Worm (Caenorhabditis elegans) whole organism, L2 larva: ENCODE measurements around the gene srt-16.

Experiments used
- C34F6.9 ChIP-seq: fragments of 150-350 bp; optimal IDR thresholded peaks from 2 replicates; lab custom pipeline; 2014; ENCODE audit warnings: missing biosample characterization, missing genetic modification characterization
- F13H6.1 ChIP-seq: sonication (generic microtip); optimal IDR thresholded peaks from 2 replicates; lab custom pipeline; 2016; ENCODE audit warnings: missing genetic modification characterization, missing compliant biosample characterization
- Y55F3AM.14 ChIP-seq: fragments of 200-800 bp; sonication (Bioruptor generic); optimal IDR thresholded peaks from 2 replicates; lab custom pipeline; 2018; ENCODE audit warnings: mild to moderate bottlenecking, missing genetic modification characterization, missing compliant biosample characterization
- ZK546.5 ChIP-seq: sonication (generic microtip); optimal IDR thresholded peaks from 2 replicates; lab custom pipeline; 2017; ENCODE audit warnings: missing biosample characterization, missing genetic modification characterization
- alr-1 ChIP-seq: fragments of 150-350 bp; optimal IDR thresholded peaks from 2 replicates; lab custom pipeline; 2014; ENCODE audit warnings: missing biosample characterization, missing genetic modification characterization
- aly-2 ChIP-seq: fragments of 150-350 bp; optimal IDR thresholded peaks from 2 replicates; lab custom pipeline; 2014; ENCODE audit warnings: missing biosample characterization, missing genetic modification characterization
- ama-1 ChIP-seq: fragments of 150-350 bp; optimal IDR thresholded peaks from 2 replicates; lab custom pipeline; 2018; ENCODE audit warnings: inconsistent platforms
- blmp-1 ChIP-seq: sonication (generic microtip); optimal IDR thresholded peaks from 2 replicates; lab custom pipeline; 2017; ENCODE audit warnings: missing genetic modification characterization, mild to moderate bottlenecking, missing compliant biosample characterization, antibody characterized with exemption, moderate library complexity; ENCODE audit not compliant: insufficient read depth
- ceh-82 ChIP-seq: fragments of 150-350 bp; optimal IDR thresholded peaks from 2 replicates; lab custom pipeline; 2014; ENCODE audit warnings: missing biosample characterization, missing genetic modification characterization
- egl-27 ChIP-seq: sonication (generic microtip); optimal IDR thresholded peaks from 3 replicates; lab custom pipeline; 2017; ENCODE audit warnings: missing biosample characterization, missing genetic modification reagents, missing genetic modification characterization
- elt-1 ChIP-seq: fragments of 150-350 bp; optimal IDR thresholded peaks from 2 replicates; lab custom pipeline; 2014; ENCODE audit warnings: missing biosample characterization, missing genetic modification characterization
- elt-3 ChIP-seq: sonication (generic microtip); optimal IDR thresholded peaks from 2 replicates; lab custom pipeline; 2017; ENCODE audit warnings: missing biosample characterization, missing genetic modification characterization
- fos-1 ChIP-seq: fragments of 150-350 bp; optimal IDR thresholded peaks from 2 replicates; lab custom pipeline; 2014; ENCODE audit warnings: missing biosample characterization, missing genetic modification characterization
- gmeb-1 ChIP-seq: fragments of 150-350 bp; optimal IDR thresholded peaks from 2 replicates; lab custom pipeline; 2014; ENCODE audit warnings: missing biosample characterization, missing genetic modification characterization
- lin-39 ChIP-seq: fragments of 150-350 bp; optimal IDR thresholded peaks from 2 replicates; lab custom pipeline; 2014; ENCODE audit warnings: missing biosample characterization, missing genetic modification reagents, missing genetic modification characterization
- lsy-2 ChIP-seq, 2 experiments: fragments of 150-350 bp in 1 of 2; sonication (generic microtip) in 1 of 2; optimal IDR thresholded peaks; 2 replicates each; lab custom pipeline; 2014 to 2017; ENCODE audit warnings: missing biosample characterization in 2 of 2, missing genetic modification characterization in 2 of 2
- mab-5 ChIP-seq: fragments of 150-350 bp; optimal IDR thresholded peaks from 2 replicates; lab custom pipeline; 2014; ENCODE audit warnings: missing biosample characterization, missing genetic modification characterization
- mbf-1 ChIP-seq: sonication (generic microtip); optimal IDR thresholded peaks from 2 replicates; lab custom pipeline; 2017; ENCODE audit warnings: missing biosample characterization, missing genetic modification characterization
- mdl-1 ChIP-seq, 2 experiments: fragments of 150-350 bp in 1 of 2; sonication (generic microtip) in 1 of 2; optimal IDR thresholded peaks; 2 replicates each; lab custom pipeline; 2017; ENCODE audit warnings: missing biosample characterization in 2 of 2, missing genetic modification characterization in 2 of 2
- nhr-10 ChIP-seq: sonication (generic microtip); optimal IDR thresholded peaks from 2 replicates; lab custom pipeline; 2017; ENCODE audit warnings: missing biosample characterization, missing genetic modification characterization
- nhr-11 ChIP-seq: fragments of 150-350 bp; optimal IDR thresholded peaks from 2 replicates; lab custom pipeline; 2014; ENCODE audit warnings: missing biosample characterization, missing genetic modification characterization
- nhr-12 ChIP-seq: fragments of 150-350 bp; optimal IDR thresholded peaks from 2 replicates; lab custom pipeline; 2014; ENCODE audit warnings: missing biosample characterization, missing genetic modification characterization
- nhr-21 ChIP-seq: fragments of 150-350 bp; optimal IDR thresholded peaks from 2 replicates; lab custom pipeline; 2014; ENCODE audit warnings: missing biosample characterization, missing genetic modification characterization
- nhr-23 ChIP-seq: fragments of 150-350 bp; optimal IDR thresholded peaks from 2 replicates; lab custom pipeline; 2014; ENCODE audit warnings: missing biosample characterization, missing genetic modification reagents, missing genetic modification characterization
- nhr-237 ChIP-seq: fragments of 150-350 bp; optimal IDR thresholded peaks from 2 replicates; lab custom pipeline; 2014; ENCODE audit warnings: missing biosample characterization, missing genetic modification characterization
- nhr-6 ChIP-seq: fragments of 150-350 bp; optimal IDR thresholded peaks from 2 replicates; lab custom pipeline; 2014; ENCODE audit warnings: missing biosample characterization, missing genetic modification characterization
- nhr-77 ChIP-seq: fragments of 150-350 bp; optimal IDR thresholded peaks from 2 replicates; lab custom pipeline; 2014; ENCODE audit warnings: missing biosample characterization, missing genetic modification characterization
- peb-1 ChIP-seq: fragments of 150-350 bp; optimal IDR thresholded peaks from 2 replicates; lab custom pipeline; 2014; ENCODE audit warnings: missing biosample characterization, missing genetic modification characterization
- sem-4 ChIP-seq: fragments of 150-350 bp; optimal IDR thresholded peaks from 2 replicates; lab custom pipeline; 2014; ENCODE audit warnings: missing biosample characterization, missing genetic modification reagents, missing genetic modification characterization
- sma-3 ChIP-seq: sonication (generic microtip); optimal IDR thresholded peaks from 2 replicates; lab custom pipeline; 2016; ENCODE audit warnings: missing genetic modification reagents, missing genetic modification characterization, missing compliant biosample characterization
- sma-9 ChIP-seq, 2 experiments: fragments of 150-350 bp in 1 of 2; sonication (generic microtip) in 1 of 2; optimal IDR thresholded peaks; 2 replicates each; lab custom pipeline; 2014 to 2016; ENCODE audit warnings: missing genetic modification characterization in 2 of 2, mild to moderate bottlenecking in 1 of 2, missing biosample characterization in 1 of 2, missing compliant biosample characterization in 1 of 2, missing genetic modification reagents in 1 of 2, moderate library complexity in 1 of 2
- snpc-4 ChIP-seq: fragments of 150-350 bp; optimal IDR thresholded peaks from 2 replicates; lab custom pipeline; 2014; ENCODE audit warnings: missing biosample characterization, missing genetic modification characterization
- unc-39 ChIP-seq: fragments of 150-350 bp; optimal IDR thresholded peaks from 2 replicates; lab custom pipeline; 2014; ENCODE audit warnings: missing biosample characterization, missing genetic modification characterization
- unc-55 ChIP-seq: fragments of 150-350 bp; sonication (generic microtip); optimal IDR thresholded peaks from 3 replicates; lab custom pipeline; 2014; ENCODE audit warnings: missing biosample characterization, missing genetic modification reagents, missing genetic modification characterization
- unc-62 ChIP-seq: fragments of 150-350 bp; optimal IDR thresholded peaks from 2 replicates; lab custom pipeline; 2014; ENCODE audit warnings: missing biosample characterization, missing genetic modification reagents, missing genetic modification characterization
- ztf-1 ChIP-seq: fragments of 200-800 bp; sonication (Bioruptor generic); conservative IDR thresholded peaks from 2 replicates; pipeline ENCODE4 v1.3.6; 2022; ENCODE audit warnings: missing genetic modification characterization, missing compliant biosample characterization
- ztf-11 ChIP-seq: sonication (generic microtip); optimal IDR thresholded peaks from 2 replicates; lab custom pipeline; 2017; ENCODE audit warnings: missing biosample characterization, missing genetic modification characterization
- ztf-4 ChIP-seq: fragments of 150-350 bp; optimal IDR thresholded peaks from 2 replicates; lab custom pipeline; 2014; ENCODE audit warnings: missing biosample characterization, missing genetic modification characterization

The srt-16 gene

DNA sequence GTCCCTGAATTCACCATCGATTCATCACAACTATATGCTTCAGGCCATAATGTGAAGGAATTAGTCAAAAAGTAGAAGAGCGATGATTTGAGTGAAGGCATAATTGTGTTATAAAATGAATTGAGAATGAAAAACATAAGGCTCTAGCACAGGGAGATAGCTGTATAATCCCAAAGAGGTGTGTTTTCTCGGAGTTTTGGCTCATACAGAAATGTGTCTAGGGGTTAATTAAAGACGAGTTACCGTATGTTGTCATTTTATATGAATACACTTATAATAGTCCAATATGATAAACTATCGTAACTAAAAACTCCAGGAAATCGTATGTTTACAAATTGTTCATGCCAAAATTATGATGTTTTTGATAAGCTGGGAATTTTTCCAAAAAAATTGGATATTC, 16.5 kb upstream of the srt-16 start, which contains the start of gene srt-5:
Gene srt-5 (minus strand): TSS at position 101 of the 400 bp plus-strand sequence.
- TF ChIP-seq unc-55 (GFP tag; lab: Kevin White, UChicago) (no peak), nhr-23 (tag; lab: Kevin White, UChicago) (no peak)

DNA sequence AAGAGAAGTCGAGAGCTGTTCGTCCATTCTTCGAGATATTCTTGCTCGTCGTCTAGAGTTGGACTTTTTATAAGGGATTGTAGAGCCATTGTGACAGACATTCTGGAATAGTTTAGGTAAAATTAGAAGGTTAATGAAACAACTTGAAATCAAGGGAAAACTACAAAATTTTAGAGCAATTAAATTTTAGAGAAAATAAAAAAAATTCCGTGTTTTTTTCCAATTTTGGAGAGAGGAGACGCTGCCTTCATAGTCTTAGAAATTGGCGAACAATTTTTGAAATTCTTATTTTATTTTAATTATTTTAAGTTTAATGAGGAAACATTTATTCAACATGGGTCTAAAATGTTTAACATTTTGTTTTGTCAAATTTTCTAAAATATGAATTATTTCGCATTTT, 7.2 kb upstream of the srt-16 start, which contains the start of gene C50H11.13:
Gene C50H11.13 (minus strand): TSS at position 101 of the 400 bp plus-strand sequence.
- TF ChIP-seq nhr-23 (tag; lab: Kevin White, UChicago) = no peak
- TF ChIP-seq fos-1 (tag; lab: Kevin White, UChicago) = no peak
- TF ChIP-seq nhr-21 (tag; lab: Kevin White, UChicago) = no peak
- no peak for TF ChIP-seq nhr-237 (tag; lab: Kevin White, UChicago)
- TF ChIP-seq unc-55 (GFP tag; lab: Kevin White, UChicago) = no peak
- TF ChIP-seq nhr-12 (tag; lab: Kevin White, UChicago) = no peak
- TF ChIP-seq snpc-4 (tag; lab: Kevin White, UChicago) = no peak
- no peak for TF ChIP-seq sma-3 (GFP tag; lab: Kevin White, UChicago)
- TF ChIP-seq unc-39 = no peak
- no peak for TF ChIP-seq Y55F3AM.14
- no peak for TF ChIP-seq nhr-11 (tag; lab: Kevin White, UChicago)
- no peak for TF ChIP-seq lsy-2 (tag; optimal IDR thresholded peaks at IDR 0.05; lab: Kevin White, UChicago)
- TF ChIP-seq elt-3 = no peak
- TF ChIP-seq elt-1 (tag; lab: Kevin White, UChicago) = no peak
- no peak for TF ChIP-seq mbf-1

ce11 chrV:3069101-3069500, 4.8 kb upstream of the srt-16 start, which contains the start of gene str-40:
Gene str-40 (minus strand): TSS chrV:3069201.
- TF ChIP-seq elt-3 = no peak
- TF ChIP-seq blmp-1 (tag; lab: Kevin White, UChicago) = no peak
- TF ChIP-seq nhr-6 (tag; lab: Kevin White, UChicago) = no peak
- TF ChIP-seq nhr-21 (tag; lab: Kevin White, UChicago) = no peak
- TF ChIP-seq mdl-1 (tag; optimal IDR thresholded peaks at IDR 0.05; lab: Kevin White, UChicago) = no peak
- no peak for TF ChIP-seq lin-39
- no peak for TF ChIP-seq unc-62 (GFP tag; lab: Kevin White, UChicago)
- no peak for TF ChIP-seq nhr-11 (tag; lab: Kevin White, UChicago)
- TF ChIP-seq elt-1 (tag; lab: Kevin White, UChicago) = no peak
- no peak for TF ChIP-seq unc-55 (GFP tag; lab: Kevin White, UChicago)
- no peak for TF ChIP-seq sma-3 (GFP tag; lab: Kevin White, UChicago)
- no peak for TF ChIP-seq C34F6.9 (tag; lab: Kevin White, UChicago)
- TF ChIP-seq egl-27 (tag; lab: Kevin White, UChicago) = no peak
- no peak for TF ChIP-seq ZK546.5 (tag; lab: Kevin White, UChicago)
- TF ChIP-seq ceh-82 (tag; lab: Kevin White, UChicago) = no peak
- TF ChIP-seq lsy-2 (tag; optimal IDR thresholded peaks at IDR 0.05; lab: Kevin White, UChicago) = no peak
- no peak for TF ChIP-seq F13H6.1 (tag; lab: Kevin White, UChicago)

ce11 chrV:3065928-3066327, 1.6 kb upstream of the srt-16 start, which contains the start of gene srh-185:
Gene srh-185 (plus strand): TSS chrV:3066228.
- TF ChIP-seq elt-3 (no peak), Y55F3AM.14 (no peak), nhr-77 (tag; lab: Kevin White, UChicago) (no peak), unc-62 (GFP tag; lab: Kevin White, UChicago) (no peak), ztf-4 (tag; lab: Kevin White, UChicago) (no peak), ama-1 (lab: Kevin White, UChicago) (no peak), ZK546.5 (tag; lab: Kevin White, UChicago) (no peak), nhr-21 (tag; lab: Kevin White, UChicago) (no peak), aly-2 (tag; lab: Kevin White, UChicago) (no peak), unc-55 (GFP tag; lab: Kevin White, UChicago) (no peak), nhr-23 (tag; lab: Kevin White, UChicago) (no peak), lsy-2 (tag; optimal IDR thresholded peaks at IDR 0.05; lab: Kevin White, UChicago) (no peak), nhr-12 (tag; lab: Kevin White, UChicago) (no peak)

ce11 chrV:3062078-3062477, 2.2 kb downstream of the srt-16 start, which contains the start of gene srt-15:
Gene srt-15 (minus strand): TSS chrV:3062178.
- TF ChIP-seq unc-55 (GFP tag; lab: Kevin White, UChicago) (no peak), mbf-1 (no peak)

- no peak for TF ChIP-seq ztf-1 (GFP tag; lab: Robert Waterston, UW)
- TF ChIP-seq alr-1 (tag; lab: Kevin White, UChicago) = no peak
- no peak for TF ChIP-seq mab-5 (tag; lab: Kevin White, UChicago)
- TF ChIP-seq egl-27 (tag; lab: Kevin White, UChicago) = no peak
- TF ChIP-seq peb-1 (tag; lab: Kevin White, UChicago) = no peak
- TF ChIP-seq nhr-10 = no peak
- TF ChIP-seq sem-4 (tag; lab: Kevin White, UChicago) = no peak
- TF ChIP-seq C34F6.9 (tag; lab: Kevin White, UChicago) = no peak
- TF ChIP-seq lsy-2 (tag; optimal IDR thresholded peaks at IDR 0.05; lab: Kevin White, UChicago) = no peak
- TF ChIP-seq snpc-4 (tag; lab: Kevin White, UChicago) = no peak
- no peak for TF ChIP-seq sma-9 (GFP tag; optimal IDR thresholded peaks at IDR 0.05; lab: Kevin White, UChicago)
- no peak for TF ChIP-seq sma-9 (tag; optimal IDR thresholded peaks at IDR 0.05; lab: Kevin White, UChicago)
- TF ChIP-seq ama-1 (lab: Kevin White, UChicago) = no peak
- no peak for TF ChIP-seq ztf-11 (tag; lab: Kevin White, UChicago)
- no peak for TF ChIP-seq unc-62 (GFP tag; lab: Kevin White, UChicago)
- TF ChIP-seq mdl-1 (tag; optimal IDR thresholded peaks at IDR 0.05; lab: Kevin White, UChicago) = no peak
- no peak for TF ChIP-seq ZK546.5 (tag; lab: Kevin White, UChicago)
- TF ChIP-seq nhr-21 (tag; lab: Kevin White, UChicago) = no peak
- no peak for TF ChIP-seq nhr-237 (tag; lab: Kevin White, UChicago)
- no peak for TF ChIP-seq gmeb-1 (tag; lab: Kevin White, UChicago)
Observed at ce11 chrV:3058996-3059395, 5.3 kb downstream of the srt-16 start, which contains the start of gene str-244. Gene str-244 (minus strand): TSS chrV:3059096.
